Fruit fly (Drosophila melanogaster) whole organism, embryonic: Measurements from ENCODE around the gene Gdh.

ENCODE experiments used
- BEAF-32 ChIP-seq: fragments of 200-800 bp; sonication (Bioruptor generic); optimal IDR thresholded peaks from 3 replicates; lab custom pipeline; 2017; ENCODE audit warnings: missing biosample characterization, missing genetic modification characterization, mild to moderate bottlenecking, moderate library complexity, missing genetic modification reagents
- CG10543 ChIP-seq: fragments of 200-800 bp; sonication (Bioruptor generic); optimal IDR thresholded peaks from 3 replicates; lab custom pipeline; 2017; ENCODE audit warnings: missing biosample characterization, mild to moderate bottlenecking, missing genetic modification characterization, moderate library complexity
- CG11085 ChIP-seq: fragments of 200-800 bp; sonication (Bioruptor generic); IDR thresholded peaks from 2 replicates; pipeline ENCODE4 v1.3.6; 2022; ENCODE audit warnings: missing biosample characterization, missing genetic modification characterization
- CG11696 ChIP-seq: fragments of 200-800 bp; sonication (Bioruptor generic); IDR thresholded peaks from 2 replicates; pipeline ENCODE4 v1.3.6; 2022; ENCODE audit warnings: missing biosample characterization, missing genetic modification characterization
- CG12104 ChIP-seq: fragments of 200-800 bp; sonication (Bioruptor generic); optimal IDR thresholded peaks from 3 replicates; lab custom pipeline; 2016; ENCODE audit warnings: missing biosample characterization, missing genetic modification characterization
- CG12391 ChIP-seq: fragments of 200-800 bp; sonication (Bioruptor generic); optimal IDR thresholded peaks from 3 replicates; lab custom pipeline; 2018; ENCODE audit warnings: missing biosample characterization, mild to moderate bottlenecking, missing genetic modification characterization, moderate library complexity
- CG12769 ChIP-seq: fragments of 200-800 bp; sonication (Bioruptor generic); optimal IDR thresholded peaks from 2 replicates; lab custom pipeline; 2019; ENCODE audit warnings: missing biosample characterization, mild to moderate bottlenecking, missing genetic modification characterization, moderate library complexity
- CG12942 ChIP-seq: fragments of 200-800 bp; sonication (Bioruptor generic); optimal IDR thresholded peaks from 3 replicates; lab custom pipeline; 2016; ENCODE audit warnings: missing biosample characterization, missing genetic modification characterization
- CG13894 ChIP-seq: fragments of 200-800 bp; sonication (Bioruptor generic); optimal IDR thresholded peaks from 3 replicates; lab custom pipeline; 2018; ENCODE audit warnings: missing biosample characterization, mild to moderate bottlenecking, missing genetic modification characterization, moderate library complexity
- CG15269 ChIP-seq: fragments of 200-800 bp; sonication (Bioruptor generic); optimal IDR thresholded peaks from 2 replicates; lab custom pipeline; 2018; ENCODE audit warnings: missing biosample characterization, mild to moderate bottlenecking, missing genetic modification characterization, moderate library complexity
- CG15514 ChIP-seq: fragments of 200-800 bp; sonication (Bioruptor generic); optimal IDR thresholded peaks from 3 replicates; lab custom pipeline; 2017; ENCODE audit warnings: missing biosample characterization, missing genetic modification characterization, mild to moderate bottlenecking, moderate library complexity, missing genetic modification reagents
- CG2199 ChIP-seq: fragments of 200-800 bp; sonication (Bioruptor generic); IDR thresholded peaks from 3 replicates; pipeline ENCODE4 v1.3.6; 2022; ENCODE audit warnings: missing biosample characterization, missing genetic modification characterization
- CG31365 ChIP-seq: fragments of 200-800 bp; sonication (Bioruptor generic); optimal IDR thresholded peaks from 2 replicates; lab custom pipeline; 2018; ENCODE audit warnings: missing biosample characterization, mild to moderate bottlenecking, missing genetic modification characterization
- CG3281 ChIP-seq: fragments of 200-800 bp; sonication (Bioruptor generic); optimal IDR thresholded peaks from 3 replicates; lab custom pipeline; 2017; ENCODE audit warnings: missing biosample characterization, mild to moderate bottlenecking, missing genetic modification characterization
- CG34224 ChIP-seq: fragments of 200-800 bp; sonication (Bioruptor generic); IDR thresholded peaks from 3 replicates; pipeline ENCODE4 v1.3.6; 2022; ENCODE audit warnings: missing biosample characterization, missing genetic modification characterization; ENCODE audit not compliant: partially characterized antibody
- CG34376 ChIP-seq: fragments of 200-800 bp; sonication (Bioruptor generic); optimal IDR thresholded peaks from 2 replicates; lab custom pipeline; 2018; ENCODE audit warnings: missing biosample characterization, mild to moderate bottlenecking, missing genetic modification characterization
- CG3995 ChIP-seq: fragments of 200-800 bp; sonication (Bioruptor generic); optimal IDR thresholded peaks from 3 replicates; lab custom pipeline; 2016; ENCODE audit warnings: missing biosample characterization, missing genetic modification characterization
- CG4328 ChIP-seq: fragments of 200-800 bp; sonication (Bioruptor generic); optimal IDR thresholded peaks from 3 replicates; lab custom pipeline; 2017; ENCODE audit warnings: missing biosample characterization, missing genetic modification reagents, missing genetic modification characterization
- CG6689 ChIP-seq: fragments of 200-800 bp; sonication (Bioruptor generic); IDR thresholded peaks from 2 replicates; pipeline ENCODE4 v1.3.6; 2022; ENCODE audit warnings: missing biosample characterization, missing genetic modification characterization
- CG8478 ChIP-seq: fragments of >200 bp; optimal IDR thresholded peaks from 2 replicates; lab custom pipeline; 2018
- Dad ChIP-seq: fragments of 200-800 bp; sonication (Bioruptor generic); optimal IDR thresholded peaks from 3 replicates; lab custom pipeline; 2016; ENCODE audit warnings: missing biosample characterization, missing genetic modification characterization
- HmgZ ChIP-seq: fragments of 200-800 bp; sonication (Bioruptor generic); optimal IDR thresholded peaks from 2 replicates; lab custom pipeline; 2018; ENCODE audit warnings: missing biosample characterization, mild to moderate bottlenecking, missing genetic modification characterization
- Hmr ChIP-seq: fragments of 200-800 bp; sonication (Bioruptor generic); optimal IDR thresholded peaks from 3 replicates; lab custom pipeline; 2017; ENCODE audit warnings: mild to moderate bottlenecking, missing biosample characterization, missing genetic modification reagents, missing genetic modification characterization
- MESR4 ChIP-seq: fragments of 200-800 bp; sonication (Bioruptor generic); optimal IDR thresholded peaks from 2 replicates; lab custom pipeline; 2018; ENCODE audit warnings: missing biosample characterization, mild to moderate bottlenecking, missing genetic modification characterization, moderate library complexity
- MTF-1 ChIP-seq: fragments of 200-800 bp; sonication (Bioruptor generic); optimal IDR thresholded peaks from 2 replicates; lab custom pipeline; 2018; ENCODE audit warnings: missing biosample characterization, mild to moderate bottlenecking, missing genetic modification characterization, borderline replicate concordance
- Meics ChIP-seq: fragments of 200-800 bp; sonication (Bioruptor generic); optimal IDR thresholded peaks from 2 replicates; lab custom pipeline; 2017; ENCODE audit warnings: missing biosample characterization, mild to moderate bottlenecking, missing genetic modification characterization
- Mes4 ChIP-seq: fragments of 200-800 bp; sonication (Bioruptor generic); optimal IDR thresholded peaks from 2 replicates; lab custom pipeline; 2016; ENCODE audit warnings: missing biosample characterization, missing genetic modification characterization
- Rfx ChIP-seq: fragments of 200-800 bp; sonication (Bioruptor generic); IDR thresholded peaks from 2 replicates; pipeline ENCODE4 v1.3.6; 2022; ENCODE audit warnings: missing biosample characterization, missing genetic modification characterization
- Scr ChIP-seq: fragments of 200-800 bp; sonication (Bioruptor generic); IDR thresholded peaks from 2 replicates; pipeline ENCODE4 v1.3.6; 2022; ENCODE audit warnings: missing biosample characterization, missing genetic modification characterization; ENCODE audit not compliant: partially characterized antibody
- Sry-δ ChIP-seq: fragments of 200-800 bp; sonication (Bioruptor generic); optimal IDR thresholded peaks from 2 replicates; lab custom pipeline; 2016; ENCODE audit warnings: missing biosample characterization, missing genetic modification characterization
- dmrt11E ChIP-seq: fragments of 200-800 bp; sonication (Bioruptor generic); optimal IDR thresholded peaks from 3 replicates; lab custom pipeline; 2018; ENCODE audit warnings: missing biosample characterization, mild to moderate bottlenecking, missing genetic modification characterization, moderate library complexity
- dpn ChIP-seq, 2 experiments: fragments of 200-800 bp; sonication (Bioruptor generic); optimal IDR thresholded peaks; 3 replicates each; lab custom pipeline; 2016; ENCODE audit warnings: missing biosample characterization in 2 of 2, missing genetic modification characterization in 2 of 2
- dysf ChIP-seq: fragments of 200-800 bp; sonication (Bioruptor generic); IDR thresholded peaks from 3 replicates; pipeline ENCODE4 v1.3.6; 2022; ENCODE audit warnings: missing biosample characterization, missing genetic modification characterization
- ftz-f1 ChIP-seq: fragments of 200-800 bp; sonication (Bioruptor generic); optimal IDR thresholded peaks from 2 replicates; lab custom pipeline; 2016; ENCODE audit warnings: missing biosample characterization, missing genetic modification characterization
- grau ChIP-seq: fragments of 200-800 bp; optimal IDR thresholded peaks from 3 replicates; lab custom pipeline; 2019; ENCODE audit warnings: missing biosample characterization, mild to moderate bottlenecking, missing genetic modification characterization, moderate library complexity
- gt ChIP-seq: fragments of 200-800 bp; sonication (Bioruptor generic); IDR thresholded peaks from 2 replicates; pipeline ENCODE4 v1.3.6; 2022; ENCODE audit warnings: missing biosample characterization, missing genetic modification characterization
- hbn ChIP-seq: fragments of 200-800 bp; sonication (Bioruptor generic); IDR thresholded peaks from 2 replicates; pipeline ENCODE4 v1.3.6; 2022; ENCODE audit warnings: missing biosample characterization, missing genetic modification characterization; ENCODE audit not compliant: partially characterized antibody
- inv ChIP-seq: fragments of 200-800 bp; sonication (Bioruptor generic); IDR thresholded peaks from 2 replicates; pipeline ENCODE4 v1.3.6; 2022; ENCODE audit warnings: missing biosample characterization, missing genetic modification characterization; ENCODE audit not compliant: partially characterized antibody
- lbe ChIP-seq: fragments of 200-800 bp; sonication (Bioruptor generic); optimal IDR thresholded peaks from 2 replicates; lab custom pipeline; 2016; ENCODE audit warnings: missing biosample characterization, mild to moderate bottlenecking, missing genetic modification characterization
- mirr ChIP-seq: fragments of 200-800 bp; sonication (Bioruptor generic); optimal IDR thresholded peaks from 3 replicates; lab custom pipeline; 2018; ENCODE audit warnings: missing biosample characterization, mild to moderate bottlenecking, missing genetic modification characterization
- p53 ChIP-seq: fragments of 200-800 bp; sonication (Bioruptor generic); optimal IDR thresholded peaks from 2 replicates; lab custom pipeline; 2016; ENCODE audit warnings: missing biosample characterization, missing genetic modification characterization
- pzg ChIP-seq: fragments of 200-800 bp; sonication (Bioruptor generic); optimal IDR thresholded peaks from 3 replicates; lab custom pipeline; 2018; ENCODE audit warnings: missing biosample characterization, mild to moderate bottlenecking, missing genetic modification characterization, moderate library complexity
- rib ChIP-seq: fragments of 200-800 bp; sonication (Bioruptor generic); IDR thresholded peaks from 2 replicates; pipeline ENCODE4 v1.3.6; 2022; ENCODE audit warnings: missing biosample characterization, missing genetic modification characterization
- row ChIP-seq: fragments of 200-800 bp; sonication (Bioruptor generic); IDR thresholded peaks from 3 replicates; pipeline ENCODE4 v1.3.6; 2022; ENCODE audit warnings: missing biosample characterization, missing genetic modification characterization
- sqz ChIP-seq: fragments of 200-800 bp; sonication (Bioruptor generic); optimal IDR thresholded peaks from 3 replicates; lab custom pipeline; 2018; ENCODE audit warnings: missing biosample characterization, mild to moderate bottlenecking, missing genetic modification characterization
- sr ChIP-seq: fragments of 200-800 bp; sonication (Bioruptor generic); IDR thresholded peaks from 3 replicates; pipeline ENCODE4 v1.3.6; 2022; ENCODE audit warnings: missing biosample characterization, missing genetic modification characterization
- sug ChIP-seq: fragments of 200-800 bp; optimal IDR thresholded peaks from 2 replicates; lab custom pipeline; 2019; ENCODE audit warnings: missing biosample characterization, mild to moderate bottlenecking, missing genetic modification characterization, moderate library complexity
- tna ChIP-seq: fragments of 200-800 bp; sonication (Bioruptor generic); IDR thresholded peaks from 2 replicates; pipeline ENCODE4 v1.3.6; 2022; ENCODE audit warnings: missing biosample characterization, missing genetic modification characterization; ENCODE audit not compliant: partially characterized antibody
- twi ChIP-seq: fragments of 200-800 bp; optimal IDR thresholded peaks from 2 replicates; lab custom pipeline; 2019; ENCODE audit warnings: missing biosample characterization, mild to moderate bottlenecking, missing genetic modification characterization, moderate library complexity

Gene Gdh

dm6 chr3R:23942965-23943413, at the start of gene Gdh (continued):
- TF ChIP-seq sr: 0 out of 3 replicates have a peak, but pooled peaks have one; percentile 19
- TF ChIP-seq CG31365 (tag; lab: Kevin White, UChicago): peak; percentile 15
- TF ChIP-seq CG12104 (GFP tag; lab: Kevin White, UChicago): no peak
- peak; percentile 12 for TF ChIP-seq CG4328
- 0 out of 2 replicates have a peak, but pooled peaks have one; percentile 49 for TF ChIP-seq rib (GFP tag; lab: Robert Waterston, UW)
- TF ChIP-seq CG15269 (tag; lab: Kevin White, UChicago): peak; percentile 22
- TF ChIP-seq MTF-1 (GFP tag; lab: Kevin White, UChicago): peak; percentile 49
- peak; percentile 35 for TF ChIP-seq CG12769 (tag; lab: Kevin White, UChicago)
- TF ChIP-seq sug (tag; lab: Kevin White, UChicago): peak; percentile 68
- TF ChIP-seq CG3995: peak; percentile 95
- TF ChIP-seq Hmr (GFP tag; lab: Kevin White, UChicago): peak; percentile 9
- no peak for TF ChIP-seq twi
- TF ChIP-seq gt (GFP tag; lab: Robert Waterston, UW): no peak
- TF ChIP-seq CG12942: no peak
- TF ChIP-seq CG11696 (GFP tag; lab: Robert Waterston, UW): peak; percentile 49; the same call in 1 of the 2 replicates
- 0 out of 3 replicates have a peak, but pooled peaks have one; percentile 18 for TF ChIP-seq dysf (GFP tag; lab: Robert Waterston, UW)
- peak; percentile 8 for TF ChIP-seq CG12391 (tag; lab: Kevin White, UChicago)
- no peak for TF ChIP-seq dmrt11E (tag; lab: Kevin White, UChicago)
- peak; percentile 43 for TF ChIP-seq CG13894 (tag; lab: Kevin White, UChicago)
- no peak for TF ChIP-seq CG8478
- peak; percentile 12 for TF ChIP-seq grau
- TF ChIP-seq mirr (GFP tag; lab: Kevin White, UChicago): peak; percentile 64
- TF ChIP-seq CG15514 (GFP tag; lab: Kevin White, UChicago): peak; percentile 49
- TF ChIP-seq p53: peak; percentile 23
- peak; percentile 36 for TF ChIP-seq sqz (GFP tag; lab: Kevin White, UChicago)
- TF ChIP-seq inv (GFP tag; lab: Robert Waterston, UW): peak; percentile 37; the same call in 1 of the 2 replicates
- TF ChIP-seq Dad: no peak
- TF ChIP-seq MESR4 (GFP tag; lab: Kevin White, UChicago): peak; percentile 18
- TF ChIP-seq pzg (GFP tag; lab: Kevin White, UChicago): peak; percentile 17
- peak; percentile 26; the same call in 1 of the 2 replicates for TF ChIP-seq CG11085 (GFP tag; lab: Robert Waterston, UW)
- peak; percentile 64 for TF ChIP-seq Rfx
- peak; percentile 89 for TF ChIP-seq CG34376 (GFP tag; lab: Kevin White, UChicago)
- peak; percentile 65; the same call in 1 of the 2 replicates for TF ChIP-seq tna (GFP tag; lab: Robert Waterston, UW)
- TF ChIP-seq BEAF-32 (GFP tag; lab: Kevin White, UChicago): peak; percentile 10
- TF ChIP-seq CG2199 (GFP tag; lab: Robert Waterston, UW): no peak
- no peak for TF ChIP-seq CG6689
- peak; percentile 33 for TF ChIP-seq ftz-f1 (GFP tag; lab: Kevin White, UChicago)
- TF ChIP-seq Scr (GFP tag; lab: Robert Waterston, UW): peak; percentile 49
- TF ChIP-seq CG10543 (GFP tag; lab: Kevin White, UChicago): peak; percentile 77
- peak; percentile 64 for TF ChIP-seq HmgZ (tag; lab: Kevin White, UChicago)
- TF ChIP-seq CG3281 (GFP tag; lab: Kevin White, UChicago): peak; percentile 54
- peak in 1 of 2 experiments; percentile 13 for TF ChIP-seq dpn (GFP tag; optimal IDR thresholded peaks at IDR 0.05; lab: Kevin White, UChicago)
- peak; percentile 33 for TF ChIP-seq lbe (GFP tag; lab: Kevin White, UChicago)
- TF ChIP-seq row (GFP tag; lab: Robert Waterston, UW): peak; percentile 36; the same call in 1 of the 3 replicates
- no peak for TF ChIP-seq Mes4 (GFP tag; lab: Kevin White, UChicago)
- TF ChIP-seq Sry-δ (GFP tag; lab: Kevin White, UChicago): no peak
- peak; percentile 25; the same call in 1 of the 2 replicates for TF ChIP-seq hbn (GFP tag; lab: Robert Waterston, UW)
- TF ChIP-seq CG34224 (GFP tag; lab: Robert Waterston, UW): peak; percentile 54; the same call in 1 of the 3 replicates
- TF ChIP-seq Meics: peak; percentile 18
